Worm (Caenorhabditis elegans) whole organism, late embryonic: ENCODE results near the gene K09C8.8.

Experiments used
- ama-1 ChIP-seq: fragments of 150-350 bp; optimal IDR thresholded peaks from 2 replicates; lab custom pipeline; 2014
- ceh-45 ChIP-seq: fragments of 200-800 bp; sonication (Bioruptor generic); IDR thresholded peaks from 2 replicates; pipeline ENCODE4 v1.3.6; 2022; ENCODE audit warnings: missing genetic modification reagents, missing genetic modification characterization, missing compliant biosample characterization
- eyg-1 ChIP-seq: sonication (generic microtip); optimal IDR thresholded peaks from 2 replicates; lab custom pipeline; 2016; ENCODE audit warnings: missing genotype, missing genetic modification characterization, missing compliant biosample characterization
- fkh-10 ChIP-seq: fragments of 150-350 bp; optimal IDR thresholded peaks from 2 replicates; lab custom pipeline; 2014; ENCODE audit warnings: missing biosample characterization, missing genetic modification reagents, missing genetic modification characterization
- mec-3 ChIP-seq: sonication (generic microtip); optimal IDR thresholded peaks from 2 replicates; lab custom pipeline; 2016; ENCODE audit warnings: borderline replicate concordance, missing genetic modification characterization, missing compliant biosample characterization
- odd-2 ChIP-seq: sonication (generic microtip); optimal IDR thresholded peaks from 2 replicates; lab custom pipeline; 2017; ENCODE audit warnings: antibody characterized with exemption, mild to moderate bottlenecking, missing genetic modification characterization, missing compliant biosample characterization
- pag-3 ChIP-seq: sonication (generic microtip); optimal IDR thresholded peaks from 2 replicates; lab custom pipeline; 2016; ENCODE audit warnings: missing compliant biosample characterization, missing genetic modification characterization, borderline replicate concordance
- pha-2 ChIP-seq: sonication (generic microtip); optimal IDR thresholded peaks from 2 replicates; lab custom pipeline; 2017; ENCODE audit warnings: mild to moderate bottlenecking, missing genetic modification characterization, missing compliant biosample characterization
- pha-4 ChIP-seq: fragments of 150-350 bp; optimal IDR thresholded peaks from 2 replicates; lab custom pipeline; 2018; ENCODE audit warnings: missing biosample characterization, missing genetic modification reagents, missing genetic modification characterization
- tbx-2 ChIP-seq: sonication (generic microtip); optimal IDR thresholded peaks from 2 replicates; lab custom pipeline; 2016; ENCODE audit warnings: missing genetic modification characterization, missing compliant biosample characterization
- ttx-3 ChIP-seq: sonication (generic microtip); optimal IDR thresholded peaks from 2 replicates; lab custom pipeline; 2016; ENCODE audit warnings: missing genetic modification reagents, missing genetic modification characterization, missing compliant biosample characterization

- TF ChIP-seq pha-4 (tag; lab: Kevin White, UChicago) (no peak), pha-2 (no peak), pag-3 (no peak), ttx-3 (tag; lab: Kevin White, UChicago) (no peak), ceh-45 (GFP tag; lab: Robert Waterston, UW) (no peak), fkh-10 (GFP tag; lab: Kevin White, UChicago) (no peak), mec-3 (tag; lab: Kevin White, UChicago) (no peak), odd-2 (tag; lab: Kevin White, UChicago) (no peak), tbx-2 (tag; lab: Kevin White, UChicago) (no peak), eyg-1 (tag; lab: Kevin White, UChicago) (no peak), ama-1 (no peak)
Measured at ce11 chrX:10965508-10965907, 5.2 kb upstream of the K09C8.8 start.
